Worm (Caenorhabditis elegans) whole organism, L1 larva: ENCODE data around the gene spe-36.

Experiments used
- C04F5.9 ChIP-seq: sonication (generic microtip); optimal IDR thresholded peaks from 2 replicates; lab custom pipeline; 2016; ENCODE audit warnings: missing genetic modification characterization, missing compliant biosample characterization
- F16B12.6 ChIP-seq: fragments of 150-350 bp; optimal IDR thresholded peaks from 2 replicates; lab custom pipeline; 2014; ENCODE audit warnings: missing biosample characterization, missing genetic modification characterization
- Y116A8C.19 ChIP-seq: sonication (generic microtip); optimal IDR thresholded peaks from 2 replicates; lab custom pipeline; 2016; ENCODE audit warnings: missing compliant biosample characterization, missing genetic modification characterization, borderline replicate concordance
- alr-1 ChIP-seq: fragments of 200-800 bp; sonication (Bioruptor generic); optimal IDR thresholded peaks from 2 replicates; lab custom pipeline; 2018; ENCODE audit warnings: borderline replicate concordance, mild to moderate bottlenecking, missing genetic modification characterization, missing compliant biosample characterization
- ceh-63 ChIP-seq: fragments of 200-800 bp; sonication (Bioruptor generic); optimal IDR thresholded peaks from 2 replicates; lab custom pipeline; 2018; ENCODE audit warnings: mild to moderate bottlenecking, missing genetic modification characterization, missing compliant biosample characterization
- ceh-8 ChIP-seq: fragments of 200-800 bp; sonication (Bioruptor generic); optimal IDR thresholded peaks from 2 replicates; lab custom pipeline; 2018; ENCODE audit warnings: mild to moderate bottlenecking, missing genetic modification characterization, moderate library complexity, missing compliant biosample characterization
- ceh-88 ChIP-seq: fragments of 200-800 bp; sonication (Bioruptor generic); IDR thresholded peaks from 2 replicates; pipeline ENCODE4 v1.3.6; 2022; ENCODE audit warnings: missing genetic modification characterization, missing compliant biosample characterization
- ces-1 ChIP-seq: fragments of 150-350 bp; optimal IDR thresholded peaks from 2 replicates; lab custom pipeline; 2014; ENCODE audit warnings: missing biosample characterization, missing genetic modification reagents, missing genetic modification characterization
- dsc-1 ChIP-seq: sonication (generic microtip); optimal IDR thresholded peaks from 2 replicates; lab custom pipeline; 2016; ENCODE audit warnings: mild to moderate bottlenecking, missing genetic modification characterization, missing compliant biosample characterization
- efl-1 ChIP-seq, 4 experiments: fragments of 150-350 bp; optimal IDR thresholded peaks in 3 of 4; peaks in 1 of 4; 1 replicate in 1 of 4; 2 replicates in 3 of 4; lab custom pipeline; 2014; ENCODE audit warnings: missing biosample characterization in 2 of 4, missing genetic modification characterization in 2 of 4, missing genetic modification reagents in 2 of 4
- efl-3 ChIP-seq: fragments of 200-800 bp; sonication (Bioruptor generic); optimal IDR thresholded peaks from 2 replicates; lab custom pipeline; 2018; ENCODE audit warnings: mild to moderate bottlenecking, missing genetic modification characterization, missing compliant biosample characterization
- egl-13 ChIP-seq: sonication (generic microtip); optimal IDR thresholded peaks from 2 replicates; lab custom pipeline; 2016; ENCODE audit warnings: missing genotype, missing genetic modification reagents, missing genetic modification characterization, missing compliant biosample characterization
- egl-27 ChIP-seq, 2 experiments: fragments of 150-350 bp in 1 of 2; sonication (generic microtip); optimal IDR thresholded peaks; 3 replicates each; lab custom pipeline; 2017 to 2018; ENCODE audit warnings: missing biosample characterization in 2 of 2, missing genetic modification characterization in 2 of 2, missing genetic modification reagents in 2 of 2
- elt-2 ChIP-seq: sonication (generic microtip); optimal IDR thresholded peaks from 2 replicates; lab custom pipeline; 2016; ENCODE audit warnings: missing genetic modification characterization, mild to moderate bottlenecking, inconsistent platforms, missing compliant biosample characterization, missing genetic modification reagents
- fkh-4 ChIP-seq: sonication (generic microtip); optimal IDR thresholded peaks from 2 replicates; lab custom pipeline; 2016; ENCODE audit warnings: missing compliant biosample characterization, missing genetic modification characterization, borderline replicate concordance
- fkh-8 ChIP-seq: sonication (generic microtip); optimal IDR thresholded peaks from 2 replicates; lab custom pipeline; 2016; ENCODE audit warnings: mild to moderate bottlenecking, missing genetic modification characterization, missing compliant biosample characterization
- grh-1 ChIP-seq: fragments of 200-800 bp; sonication (Bioruptor generic); IDR thresholded peaks from 2 replicates; pipeline ENCODE4 v1.3.6; 2022; ENCODE audit warnings: missing genetic modification reagents, missing genetic modification characterization, missing compliant biosample characterization
- hlh-4 ChIP-seq: sonication (generic microtip); optimal IDR thresholded peaks from 2 replicates; lab custom pipeline; 2016; ENCODE audit warnings: mild to moderate bottlenecking, missing genetic modification characterization, missing compliant biosample characterization
- hpl-2 ChIP-seq: fragments of 150-350 bp; optimal IDR thresholded peaks from 2 replicates; lab custom pipeline; 2014; ENCODE audit warnings: missing biosample characterization, missing genetic modification reagents, missing genetic modification characterization
- irx-1 ChIP-seq: sonication (generic microtip); optimal IDR thresholded peaks from 2 replicates; lab custom pipeline; 2016; ENCODE audit warnings: missing genetic modification characterization, missing compliant biosample characterization
- jun-1 ChIP-seq: fragments of 150-350 bp; optimal IDR thresholded peaks from 2 replicates; lab custom pipeline; 2014; ENCODE audit warnings: missing biosample characterization, missing genetic modification reagents, missing genetic modification characterization
- lin-13 ChIP-seq: fragments of 150-350 bp; optimal IDR thresholded peaks from 2 replicates; lab custom pipeline; 2014; ENCODE audit warnings: missing biosample characterization, missing genetic modification reagents, missing genetic modification characterization
- lin-14 ChIP-seq: fragments of 200-800 bp; sonication (Bioruptor generic); optimal IDR thresholded peaks from 2 replicates; lab custom pipeline; 2018; ENCODE audit warnings: mild to moderate bottlenecking, missing genetic modification characterization, moderate library complexity, missing compliant biosample characterization
- lin-15B ChIP-seq: fragments of 150-350 bp; sonication (generic microtip); optimal IDR thresholded peaks from 3 replicates; lab custom pipeline; 2014; ENCODE audit warnings: missing biosample characterization, missing genetic modification characterization
- lsy-2 ChIP-seq, 2 experiments: fragments of 150-350 bp; optimal IDR thresholded peaks; 2 replicates each; lab custom pipeline; 2014; ENCODE audit warnings: missing biosample characterization in 2 of 2, missing genetic modification characterization in 2 of 2
- mef-2 ChIP-seq: fragments of 150-350 bp; optimal IDR thresholded peaks from 2 replicates; lab custom pipeline; 2014; ENCODE audit warnings: missing biosample characterization, missing genetic modification characterization
- nhr-11 ChIP-seq: fragments of 150-350 bp; optimal IDR thresholded peaks from 2 replicates; lab custom pipeline; 2014; ENCODE audit warnings: missing biosample characterization, missing genetic modification characterization
- nhr-20 ChIP-seq: sonication (generic microtip); optimal IDR thresholded peaks from 2 replicates; lab custom pipeline; 2016; ENCODE audit warnings: mild to moderate bottlenecking, missing genetic modification characterization, missing compliant biosample characterization
- nhr-237 ChIP-seq: fragments of 150-350 bp; optimal IDR thresholded peaks from 2 replicates; lab custom pipeline; 2014; ENCODE audit warnings: missing biosample characterization, missing genetic modification characterization
- nhr-28 ChIP-seq: fragments of 150-350 bp; optimal IDR thresholded peaks from 2 replicates; lab custom pipeline; 2014; ENCODE audit warnings: missing biosample characterization, missing genetic modification characterization
- nhr-84 ChIP-seq: sonication (generic microtip); optimal IDR thresholded peaks from 2 replicates; lab custom pipeline; 2017; ENCODE audit warnings: missing biosample characterization, missing genetic modification characterization
- nhr-85 ChIP-seq: sonication (generic microtip); peaks from one replicate; lab custom pipeline; 2016; ENCODE audit warnings: missing genetic modification characterization, inconsistent platforms, missing compliant biosample characterization
- pax-3 ChIP-seq: fragments of 200-800 bp; sonication (Bioruptor generic); optimal IDR thresholded peaks from 2 replicates; lab custom pipeline; 2018; ENCODE audit warnings: mild to moderate bottlenecking, missing genetic modification characterization, moderate library complexity, missing compliant biosample characterization
- rnt-1 ChIP-seq: sonication (generic microtip); optimal IDR thresholded peaks from 2 replicates; lab custom pipeline; 2016; ENCODE audit warnings: mild to moderate bottlenecking, missing genetic modification characterization, moderate library complexity, missing compliant biosample characterization
- snpc-4 ChIP-seq: fragments of 150-350 bp; optimal IDR thresholded peaks from 2 replicates; lab custom pipeline; 2014; ENCODE audit warnings: missing biosample characterization, missing genetic modification characterization
- sox-4 ChIP-seq: sonication (generic microtip); optimal IDR thresholded peaks from 2 replicates; lab custom pipeline; 2016; ENCODE audit warnings: missing genetic modification characterization, missing compliant biosample characterization
- sptf-1 ChIP-seq: fragments of 150-350 bp; optimal IDR thresholded peaks from 2 replicates; lab custom pipeline; 2014; ENCODE audit warnings: missing biosample characterization, missing genetic modification characterization
- swsn-7 ChIP-seq: sonication (generic microtip); optimal IDR thresholded peaks from 2 replicates; lab custom pipeline; 2016; ENCODE audit warnings: missing genetic modification characterization, missing compliant biosample characterization
- unc-62 ChIP-seq: fragments of 150-350 bp; optimal IDR thresholded peaks from 2 replicates; lab custom pipeline; 2014; ENCODE audit warnings: missing biosample characterization, missing genetic modification reagents, missing genetic modification characterization
- unc-86 ChIP-seq: sonication (generic microtip); optimal IDR thresholded peaks from 2 replicates; lab custom pipeline; 2016; ENCODE audit warnings: missing genetic modification characterization, missing compliant biosample characterization
- zag-1 ChIP-seq: fragments of 150-350 bp; optimal IDR thresholded peaks from 2 replicates; lab custom pipeline; 2014; ENCODE audit warnings: missing biosample characterization, missing genetic modification characterization
- ztf-11 ChIP-seq, 2 experiments: sonication (generic microtip); optimal IDR thresholded peaks; 2 replicates each; lab custom pipeline; 2016 to 2017; ENCODE audit warnings: missing genetic modification characterization in 2 of 2, missing biosample characterization in 1 of 2, missing compliant biosample characterization in 1 of 2

The spe-36 gene

DNA sequence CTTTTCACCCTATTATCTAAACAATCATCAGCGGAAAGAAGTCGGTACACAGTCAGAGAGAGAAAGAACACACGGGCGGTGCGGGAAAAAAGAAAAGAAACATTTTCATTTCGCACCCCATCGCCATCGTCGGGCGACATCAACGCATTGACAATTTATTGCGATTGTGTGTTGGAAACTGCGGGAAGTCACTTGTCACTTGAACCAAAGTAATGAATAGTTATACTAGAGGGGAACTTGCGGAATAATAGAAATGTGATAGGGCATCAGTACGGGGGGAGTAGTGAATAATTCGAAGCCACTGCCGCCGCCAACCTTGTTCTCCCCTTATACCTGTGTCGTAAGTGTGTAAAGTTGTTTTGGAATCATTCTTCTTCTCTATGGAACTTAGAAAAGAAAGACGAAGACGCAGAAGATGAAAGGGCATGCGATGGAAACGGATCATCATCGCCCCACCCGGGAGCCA is 20.7 kb downstream of the spe-36 start (continued):
- TF ChIP-seq unc-62 (GFP tag; lab: Kevin White, UChicago): no peak
- TF ChIP-seq nhr-85 (tag; lab: Kevin White, UChicago): peak; percentile 91
- peak; percentile 10 for TF ChIP-seq C04F5.9 (tag; lab: Kevin White, UChicago)
- no peak for TF ChIP-seq ztf-11 (tag; optimal IDR thresholded peaks at IDR 0.05; lab: Kevin White, UChicago)
- peak; percentile 92 for TF ChIP-seq lin-14 (GFP tag; lab: Kevin White, UChicago)
- TF ChIP-seq jun-1: no peak
- TF ChIP-seq sox-4 (tag; lab: Kevin White, UChicago): no peak
- TF ChIP-seq sptf-1 (tag; lab: Kevin White, UChicago): no peak
- TF ChIP-seq ceh-8 (GFP tag; lab: Kevin White, UChicago): no peak

- TF ChIP-seq jun-1 (no peak), egl-27 (tag; optimal IDR thresholded peaks at IDR 0.05; lab: Kevin White, UChicago) (no peak), nhr-85 (tag; lab: Kevin White, UChicago) (peak; percentile 36)
Observed at ce11 chrIV:11570200-11570599, 21.9 kb downstream of the spe-36 start, which contains the start of gene srgp-1. TSS of gene srgp-1 (plus strand) at chrIV:11570500.

- TF ChIP-seq jun-1 (no peak), swsn-7 (tag; lab: Kevin White, UChicago) (no peak), fkh-4 (tag; lab: Kevin White, UChicago) (peak; percentile 81), hlh-4 (tag; lab: Kevin White, UChicago) (no peak), F16B12.6 (tag; lab: Kevin White, UChicago) (no peak), dsc-1 (tag; lab: Kevin White, UChicago) (peak; percentile 92), efl-3 (GFP tag; lab: Kevin White, UChicago) (no peak), grh-1 (GFP tag; lab: Robert Waterston, UW) (no peak), nhr-85 (tag; lab: Kevin White, UChicago) (no peak), unc-86 (tag; lab: Kevin White, UChicago) (no peak), nhr-28 (tag; lab: Kevin White, UChicago) (no peak)
Observed at ce11 chrIV:11569795-11570194, 22.3 kb downstream of the spe-36 start.

DNA sequence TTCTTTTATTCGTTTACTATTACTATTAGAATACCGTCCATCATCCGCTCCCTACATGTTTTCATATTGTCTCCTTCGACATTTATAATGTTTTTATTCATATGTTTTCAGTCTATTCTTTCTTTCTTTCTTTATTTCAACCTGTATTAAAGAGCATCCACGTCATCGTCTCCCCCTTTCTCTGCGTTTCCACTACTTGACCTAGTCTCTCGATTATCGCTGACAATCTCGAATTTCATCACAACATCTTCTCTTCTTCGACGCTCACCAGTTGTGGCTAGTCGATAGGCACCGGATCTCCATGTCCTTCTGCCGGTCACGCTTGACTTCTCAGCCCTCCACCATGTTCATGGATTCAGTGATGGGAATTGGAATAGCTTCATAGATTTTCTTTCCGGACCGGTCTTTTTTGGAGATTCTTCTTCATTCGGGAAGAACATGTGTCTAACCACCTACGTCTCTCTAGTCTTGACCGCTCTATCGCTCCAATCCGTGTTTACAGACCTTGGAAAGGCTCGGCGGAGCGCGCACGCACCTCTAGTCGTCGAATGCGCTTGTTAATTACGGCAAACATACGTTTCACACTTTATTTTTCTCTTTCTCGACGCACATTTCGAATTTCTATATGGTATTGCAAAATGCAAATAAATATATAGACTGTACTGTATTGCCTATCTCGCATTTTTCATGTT is 23.7 kb downstream of the spe-36 start:
- TF ChIP-seq nhr-85 (tag; lab: Kevin White, UChicago) (peak; percentile 16), rnt-1 (tag; lab: Kevin White, UChicago) (no peak), nhr-84 (no peak), efl-1 (optimal IDR thresholded peaks at IDR 0.05; lab: Kevin White, UChicago) (no peak), efl-1 (GFP tag; optimal IDR thresholded peaks at IDR 0.05 in 1 of 2; lab: Kevin White, UChicago) (peak in 1 of 2 experiments; percentile 85), alr-1 (no peak), Y116A8C.19 (no peak), unc-86 (tag; lab: Kevin White, UChicago) (no peak), ceh-63 (GFP tag; lab: Kevin White, UChicago) (no peak), hpl-2 (GFP tag; lab: Kevin White, UChicago) (no peak), lin-13 (GFP tag; lab: Kevin White, UChicago) (no peak), zag-1 (no peak)
- TF ChIP-seq, all 84 proteins: peak for 2

ce11 chrIV:11566146-11566545 is 25.9 kb downstream of the spe-36 start, which contains the start of gene sec-24.1:
TSS of gene sec-24.1 (minus strand) at chrIV:11566194.
- no peak for TF ChIP-seq nhr-28 (tag; lab: Kevin White, UChicago)
- TF ChIP-seq nhr-11: peak; percentile 87
- TF ChIP-seq egl-13 (tag; lab: Kevin White, UChicago): peak; percentile 75
- peak; percentile 72 for TF ChIP-seq fkh-8
- TF ChIP-seq unc-62 (GFP tag; lab: Kevin White, UChicago): no peak
- TF ChIP-seq pax-3 (tag; lab: Kevin White, UChicago): peak; percentile 66
- peak; percentile 93 for TF ChIP-seq nhr-20 (tag; lab: Kevin White, UChicago)
- TF ChIP-seq snpc-4 (tag; lab: Kevin White, UChicago): peak; percentile 62
- peak; percentile 40 for TF ChIP-seq nhr-237 (tag; lab: Kevin White, UChicago)
- peak; percentile 49 for TF ChIP-seq mef-2 (tag; lab: Kevin White, UChicago)
- TF ChIP-seq lin-15B: peak; percentile 69
- peak; percentile 93 for TF ChIP-seq lin-14 (GFP tag; lab: Kevin White, UChicago)
- peak; percentile 79 for TF ChIP-seq irx-1 (tag; lab: Kevin White, UChicago)
- no peak for TF ChIP-seq sptf-1 (tag; lab: Kevin White, UChicago)
- TF ChIP-seq ces-1 (GFP tag; lab: Kevin White, UChicago): no peak
- TF ChIP-seq lsy-2 (tag; optimal IDR thresholded peaks at IDR 0.05; lab: Kevin White, UChicago): peak; percentile 99
- no peak for TF ChIP-seq ceh-63 (GFP tag; lab: Kevin White, UChicago)
- TF ChIP-seq dsc-1 (tag; lab: Kevin White, UChicago): peak; percentile 94
- TF ChIP-seq jun-1: peak; percentile 85
- peak; percentile 87 for TF ChIP-seq grh-1 (GFP tag; lab: Robert Waterston, UW)
- TF ChIP-seq ceh-88 (GFP tag; lab: Robert Waterston, UW): peak; percentile 42; the same call in 1 of the 2 replicates
- TF ChIP-seq elt-2 (tag; lab: Kevin White, UChicago): peak; percentile 60
- TF ChIP-seq swsn-7 (tag; lab: Kevin White, UChicago): peak; percentile 93
